Fruit fly (Drosophila melanogaster) Kc167 (cell line): ENCODE results near the gene CG13449.

Experiments
- Sin3A ChIP-seq: fragments of >200 bp; optimal IDR thresholded peaks from 2 replicates; lab custom pipeline; 2018; ENCODE audit warnings: missing external identifiers
- h ChIP-seq: fragments of >200 bp; optimal IDR thresholded peaks from 3 replicates; lab custom pipeline; 2018; ENCODE audit warnings: missing external identifiers
- insv ChIP-seq: fragments of >200 bp; optimal IDR thresholded peaks from 3 replicates; lab custom pipeline; 2018; ENCODE audit warnings: missing external identifiers
- ttk ChIP-seq: sonication (Bioruptor generic); optimal IDR thresholded peaks from 2 replicates; lab custom pipeline; 2017; ENCODE audit warnings: missing external identifiers

- no peak for TF ChIP-seq Sin3A (lab: Kevin White, UChicago)
- no peak for TF ChIP-seq h
- no peak for TF ChIP-seq insv (lab: Kevin White, UChicago)
- no peak for TF ChIP-seq ttk
These were observed 14.7 kb upstream of the CG13449 start for dm6 chr3L:15627295-15627694.
